Worm (Caenorhabditis elegans) whole organism, midembryonic: ENCODE measurements around the gene col-170.

ENCODE experiments used
- T22C8.4 ChIP-seq: fragments of 200-800 bp; sonication (Bioruptor generic); IDR thresholded peaks from 2 replicates; pipeline ENCODE4 v1.3.6; 2022; ENCODE audit warnings: missing genetic modification characterization, missing compliant biosample characterization
- flt-1 ChIP-seq: fragments of 200-800 bp; sonication (Bioruptor generic); IDR thresholded peaks from 2 replicates; pipeline ENCODE4 v1.3.6; 2022; ENCODE audit warnings: missing genetic modification characterization, missing compliant biosample characterization
- klf-2 ChIP-seq: fragments of 200-800 bp; sonication (Bioruptor generic); conservative IDR thresholded peaks from 2 replicates; pipeline ENCODE4 v1.3.6; 2022; ENCODE audit warnings: missing genetic modification reagents, missing genetic modification characterization, missing compliant biosample characterization
- med-1 ChIP-seq: sonication (generic microtip); optimal IDR thresholded peaks from 2 replicates; lab custom pipeline; 2017; ENCODE audit warnings: missing genetic modification characterization, mild to moderate bottlenecking, missing compliant biosample characterization, antibody characterized with exemption, missing genetic modification reagents; ENCODE audit not compliant: insufficient read depth
- tab-1 ChIP-seq: fragments of 200-800 bp; sonication (Bioruptor generic); IDR thresholded peaks from 2 replicates; pipeline ENCODE4 v1.3.6; 2022; ENCODE audit warnings: missing genetic modification characterization, missing compliant biosample characterization
- ztf-29 ChIP-seq: fragments of 200-800 bp; sonication (Bioruptor generic); IDR thresholded peaks from 2 replicates; pipeline ENCODE4 v1.3.6; 2022; ENCODE audit warnings: missing genetic modification reagents, missing genetic modification characterization, missing compliant biosample characterization

ce11 chrX:6291632-6292031, 39.9 kb upstream of the col-170 start, which contains the start of gene lev-9:
- TF ChIP-seq flt-1 (GFP tag; lab: Robert Waterston, UW), result no peak
- TF ChIP-seq ztf-29 (GFP tag; lab: Robert Waterston, UW), result no peak
- TF ChIP-seq med-1, result no peak
- TF ChIP-seq tab-1 (GFP tag; lab: Robert Waterston, UW), result no peak
- no peak for TF ChIP-seq T22C8.4 (GFP tag; lab: Robert Waterston, UW)
- TF ChIP-seq klf-2 (GFP tag; lab: Robert Waterston, UW), result no peak
